Fruit fly (Drosophila melanogaster) ovary, adult (tissue): Measurements from ENCODE around the gene CG34338.

ENCODE experiments used
- CG17801 ChIP-seq: fragments of 200-800 bp; optimal IDR thresholded peaks from 2 replicates; lab custom pipeline; 2019; ENCODE audit warnings: missing biosample characterization, mild to moderate bottlenecking, missing genetic modification characterization, moderate library complexity; ENCODE audit not compliant: partially characterized antibody

CG34338 gene

DNA sequence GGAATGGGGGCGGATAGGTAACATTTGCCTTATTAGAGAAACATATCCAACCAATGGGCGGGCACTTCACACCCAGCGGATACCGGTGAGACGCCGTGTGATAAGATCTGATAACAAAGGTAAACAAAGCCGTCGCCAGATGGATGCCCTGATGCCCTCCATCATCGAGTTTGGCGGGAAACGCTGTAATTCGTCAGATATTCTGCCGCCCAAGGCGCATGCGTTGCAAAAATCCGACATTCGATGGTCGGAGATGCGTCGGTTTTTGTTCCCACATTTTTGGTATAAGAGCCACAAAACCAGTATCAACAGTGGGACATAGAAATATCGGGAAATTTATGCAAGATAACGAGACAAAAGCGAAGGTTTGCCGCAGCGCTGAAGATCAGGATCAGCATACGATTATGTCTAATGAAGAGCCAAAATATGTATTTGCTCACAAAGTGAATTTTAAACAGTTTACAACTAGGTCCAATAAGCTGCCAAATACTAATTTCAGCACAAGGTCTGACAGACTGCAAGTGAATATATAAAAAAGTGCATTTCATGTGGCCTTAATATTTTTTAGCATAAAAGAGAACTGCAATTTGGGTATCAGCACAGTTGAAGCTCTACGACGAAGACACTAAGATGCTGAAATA, at the start of gene CG34338:
TSS of gene CG34338 (plus strand) at position 591 of the 641 bp plus-strand sequence.
- no peak for TF ChIP-seq CG17801 (GFP tag; lab: Kevin White, UChicago)

dm6 chrX:7721905-7722304, 46.6 kb upstream of the CG34338 start, which contains the start of gene Hira:
Gene Hira (plus strand): TSS chrX:7722119.
- peak; percentile 62 for TF ChIP-seq CG17801 (GFP tag; lab: Kevin White, UChicago)

DNA sequence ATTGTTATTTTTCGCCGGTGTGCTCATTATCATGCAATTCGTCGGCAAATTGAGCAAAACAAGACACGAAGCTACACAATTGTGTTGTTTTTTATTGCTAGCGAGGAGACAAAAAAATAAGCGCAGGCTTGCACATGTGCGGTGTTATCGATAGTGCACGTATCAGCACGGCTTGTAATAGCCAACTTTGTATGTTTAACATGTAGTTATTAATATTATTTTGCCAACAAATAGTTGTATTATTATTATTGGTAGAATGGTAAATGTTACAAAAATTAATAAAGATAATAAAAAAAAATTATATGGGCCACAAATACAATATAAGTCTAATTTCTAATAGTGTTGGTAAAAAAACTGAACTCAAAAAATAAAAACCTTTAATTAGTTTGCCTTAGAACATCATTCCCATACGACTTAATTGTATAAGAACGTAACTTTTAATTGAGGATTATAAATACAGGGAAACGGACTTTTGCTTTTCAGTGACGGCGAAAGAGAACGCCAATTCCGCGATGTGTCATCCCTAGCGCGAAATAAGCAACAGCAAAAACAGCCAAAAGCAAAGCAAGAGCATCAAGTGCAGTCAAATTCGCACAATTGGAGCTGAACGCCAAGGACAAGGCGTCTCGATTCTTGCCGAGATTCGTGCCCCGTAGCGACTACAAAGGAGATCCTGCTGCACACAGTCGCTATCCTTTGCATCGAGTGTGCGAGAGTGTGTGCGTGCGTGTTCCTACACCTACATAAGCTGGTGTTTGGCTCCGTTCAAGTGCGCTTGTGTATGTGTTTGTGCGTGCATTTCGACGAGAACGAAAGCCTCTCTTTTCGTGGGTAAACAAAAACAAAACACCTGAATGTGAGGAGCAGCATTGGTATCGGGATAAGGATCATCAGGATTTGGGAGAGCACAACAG, 40.0 kb upstream of the CG34338 start, which contains the start of the genes NELF-B and CG12155:
TSS of gene NELF-B (minus strand) at position 111 of the 914 bp plus-strand sequence.
TSS of gene CG12155 (plus strand) at position 505 of the 914 bp plus-strand sequence.
- TF ChIP-seq CG17801 (GFP tag; lab: Kevin White, UChicago), result no peak

DNA sequence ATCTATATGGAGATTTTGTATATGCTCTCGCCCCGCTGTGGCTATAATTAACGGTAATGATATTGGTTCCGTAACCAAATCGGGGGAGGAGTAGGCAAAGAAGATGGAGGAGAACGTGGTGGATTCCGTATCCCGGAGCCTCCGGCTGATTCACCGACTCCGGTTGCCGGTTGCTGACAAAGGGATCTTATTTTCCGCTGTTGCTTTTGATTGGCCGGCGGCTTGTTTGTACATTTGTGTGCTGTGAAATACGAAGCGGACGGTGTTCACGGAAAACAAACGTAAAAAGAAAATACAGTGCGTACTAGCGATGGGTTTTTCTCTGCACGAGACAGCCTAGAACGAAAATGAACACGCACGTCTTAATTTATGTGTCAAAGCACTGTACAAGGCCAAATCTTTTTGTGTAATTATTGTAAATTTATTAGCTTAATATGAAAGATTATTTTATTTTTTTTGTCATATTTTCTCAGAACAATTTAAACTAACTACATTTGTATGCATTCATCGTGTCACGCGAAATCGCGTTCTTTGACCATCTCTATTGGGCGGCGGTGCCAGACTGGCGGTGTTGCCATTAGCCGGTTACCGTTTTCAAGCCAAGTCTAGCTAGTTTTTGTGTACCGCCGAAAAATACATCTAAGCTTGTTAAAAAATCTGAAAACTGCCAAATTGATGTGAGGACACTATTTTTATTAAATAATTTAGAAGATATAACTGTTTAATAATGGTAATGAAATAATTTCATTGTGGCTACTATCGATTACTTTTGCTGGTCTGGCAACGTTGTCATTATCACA, 34.2 kb upstream of the CG34338 start, which contains the start of the genes Pdp and Rab39:
TSS of gene Pdp (minus strand) at position 521 of the 800 bp plus-strand sequence.
TSS of gene Rab39 (plus strand) at position 793 of the 800 bp plus-strand sequence.
- peak; percentile 89 for TF ChIP-seq CG17801 (GFP tag; lab: Kevin White, UChicago)

DNA sequence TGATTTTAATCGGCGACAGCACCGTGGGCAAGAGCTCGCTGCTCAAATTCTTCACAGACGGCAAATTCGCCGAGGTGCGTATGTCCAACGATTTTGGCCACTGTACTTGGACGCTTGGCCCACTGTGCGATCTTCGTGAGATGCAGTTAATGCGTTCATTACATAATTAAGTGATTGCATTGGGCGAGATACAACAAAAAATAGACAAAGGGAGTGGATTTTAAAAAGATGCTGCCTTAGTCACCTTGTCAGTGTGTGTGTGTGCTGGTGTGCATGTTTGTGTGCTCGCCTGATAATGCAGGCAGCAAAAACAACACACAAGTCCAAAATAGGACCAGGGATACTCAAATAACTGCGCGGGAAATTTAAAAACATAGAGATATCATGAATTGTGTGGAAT, 33.3 kb upstream of the CG34338 start:
- no peak for TF ChIP-seq CG17801 (GFP tag; lab: Kevin White, UChicago)

DNA sequence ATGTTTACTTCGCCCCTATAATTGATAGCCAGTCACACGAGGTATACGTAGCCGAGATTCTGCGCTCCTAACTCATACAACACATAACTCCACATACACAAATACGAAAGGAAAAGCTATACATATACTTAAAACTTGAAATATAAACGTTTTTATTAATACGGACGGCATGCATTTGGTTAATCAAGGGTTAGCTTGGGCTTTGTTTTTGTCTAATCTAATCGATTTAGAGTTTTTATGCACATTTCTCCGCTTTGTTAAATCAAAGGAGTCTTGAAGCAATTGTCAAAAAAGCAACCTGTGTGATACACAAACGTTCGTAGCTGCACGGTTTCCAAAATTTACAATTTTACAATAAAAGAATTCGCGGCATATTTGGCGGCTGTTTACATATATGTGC, 31.9 kb upstream of the CG34338 start, which contains the start of gene Tom40:
TSS of gene Tom40 (plus strand) at position 301 of the 400 bp plus-strand sequence.
- no peak for TF ChIP-seq CG17801 (GFP tag; lab: Kevin White, UChicago)

DNA sequence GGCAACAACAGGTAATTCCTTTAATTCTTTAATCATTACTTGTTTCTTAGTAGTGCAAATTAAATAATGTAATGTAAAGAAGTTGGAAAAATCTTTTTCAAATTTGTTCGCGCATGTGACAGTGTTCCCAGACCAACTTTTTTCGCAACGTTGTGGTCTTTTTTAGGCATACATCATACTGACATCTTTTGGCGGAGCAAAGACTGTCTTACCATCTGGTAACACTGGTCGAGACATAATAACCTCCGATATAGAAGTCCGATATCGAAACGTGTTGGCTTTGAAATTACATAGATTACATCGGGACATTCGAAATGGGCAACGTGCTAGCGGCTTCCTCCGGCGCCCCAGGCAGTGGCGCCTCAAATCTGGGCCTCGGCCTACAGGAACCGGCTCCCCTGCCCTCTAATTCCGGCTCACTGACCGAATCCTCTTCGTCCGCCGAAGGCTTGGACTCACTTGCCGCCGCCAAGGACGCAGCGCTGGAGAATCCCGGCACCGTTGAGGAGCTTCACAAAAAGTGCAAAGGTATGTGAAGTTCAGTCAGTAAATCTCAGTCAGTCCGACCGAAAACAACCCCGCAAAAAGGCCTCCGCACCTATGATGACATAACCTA, 31.3 kb upstream of the CG34338 start:
- TF ChIP-seq CG17801 (GFP tag; lab: Kevin White, UChicago), result no peak

DNA sequence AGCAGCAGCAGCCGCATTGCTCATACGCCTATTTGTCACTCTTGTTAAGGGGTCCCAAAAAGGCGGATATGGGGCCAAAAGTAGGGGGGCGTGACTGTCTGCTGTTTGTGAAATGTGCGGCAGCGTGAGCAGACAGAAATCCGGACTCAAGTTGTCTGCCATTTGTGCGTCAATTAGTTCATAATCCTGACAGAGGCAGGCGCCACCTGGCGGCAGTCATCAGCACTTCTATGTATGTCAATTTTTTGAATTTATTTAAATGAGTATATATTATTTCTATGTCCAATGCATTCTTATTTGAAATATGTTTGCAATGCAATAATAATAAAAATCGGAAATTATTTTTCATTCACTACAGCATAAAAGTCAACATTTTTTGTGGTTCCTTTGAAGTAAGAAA, 24.5 kb upstream of the CG34338 start:
- TF ChIP-seq CG17801 (GFP tag; lab: Kevin White, UChicago), result no peak

- no peak for TF ChIP-seq CG17801 (GFP tag; lab: Kevin White, UChicago)
These were observed 22.2 kb upstream of the CG34338 start for dm6 chrX:7746342-7746741.

DNA sequence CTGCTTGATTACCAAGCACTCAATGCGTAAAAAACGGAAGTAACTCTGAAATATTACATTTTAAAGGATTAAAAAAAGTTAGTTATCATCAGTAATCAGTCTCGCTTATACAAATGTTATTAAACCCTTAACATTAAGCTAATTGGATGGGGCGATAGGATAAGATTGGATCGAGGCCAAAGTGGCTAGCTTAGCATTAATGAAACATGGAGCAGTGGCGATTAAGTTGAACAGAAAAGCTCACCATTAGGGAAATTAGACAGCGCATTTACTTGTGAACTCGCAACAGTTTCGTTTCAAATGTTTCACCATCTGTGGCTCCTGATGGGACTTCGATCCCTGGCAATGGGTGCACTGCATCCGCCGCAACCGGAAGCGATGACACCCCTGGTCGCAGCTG, 3.9 kb upstream of the CG34338 start, which contains the start of gene Ir7a:
TSS of gene Ir7a (plus strand) at position 301 of the 400 bp plus-strand sequence.
- TF ChIP-seq CG17801 (GFP tag; lab: Kevin White, UChicago), result no peak

dm6 chrX:7777905-7778304, 9.4 kb downstream of the CG34338 start, which contains the start of gene CG32718:
Gene CG32718 (plus strand): TSS chrX:7778205.
- TF ChIP-seq CG17801 (GFP tag; lab: Kevin White, UChicago), result no peak

DNA sequence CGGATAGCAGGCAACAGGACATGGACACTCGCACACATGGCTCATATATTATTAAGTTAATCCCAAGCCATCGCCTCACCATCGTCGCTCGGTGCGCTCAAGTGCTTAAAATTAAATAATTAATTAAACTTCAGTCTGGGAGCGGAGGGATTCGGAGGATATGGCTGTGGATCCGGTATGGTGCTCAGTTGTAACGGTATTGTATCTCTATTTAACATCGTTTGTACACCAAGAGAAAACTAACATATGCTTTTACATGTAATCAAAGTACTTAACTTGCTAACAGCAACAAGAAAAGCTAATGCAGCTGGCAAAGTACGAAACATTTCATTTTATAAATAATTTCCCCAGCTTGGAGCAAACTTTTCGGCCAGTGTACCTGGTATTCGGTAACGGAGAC, 22.5 kb downstream of the CG34338 start:
- no peak for TF ChIP-seq CG17801 (GFP tag; lab: Kevin White, UChicago)

DNA sequence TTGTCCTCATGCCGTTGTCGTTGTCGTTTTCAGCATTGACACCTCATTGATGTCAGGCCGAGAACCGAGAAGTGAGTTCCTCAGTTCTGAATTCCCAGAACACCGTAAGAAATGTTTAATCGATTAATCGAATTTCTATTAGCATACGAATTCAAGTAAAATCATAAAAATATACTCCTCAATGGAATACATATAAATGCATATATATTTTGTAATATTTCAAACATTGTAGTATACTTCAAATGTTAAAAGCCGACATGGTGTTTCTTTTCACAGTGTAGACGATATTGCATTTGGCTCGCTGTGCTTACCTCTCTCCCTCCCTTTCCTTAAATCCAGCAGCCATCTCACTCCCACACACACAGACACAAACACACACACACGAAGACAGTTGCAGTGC, 32.5 kb downstream of the CG34338 start:
- TF ChIP-seq CG17801 (GFP tag; lab: Kevin White, UChicago), result no peak
